Fruit fly (Drosophila melanogaster) whole organism, embryonic: Measurements from ENCODE around the gene LysRS.

Experiments
- Abd-B ChIP-seq: fragments of 200-800 bp; sonication (Bioruptor generic); optimal IDR thresholded peaks from 2 replicates; lab custom pipeline; 2018; ENCODE audit warnings: missing biosample characterization, mild to moderate bottlenecking, missing genetic modification characterization, moderate library complexity
- B-H2 ChIP-seq: fragments of 200-800 bp; sonication (Bioruptor generic); optimal IDR thresholded peaks from 2 replicates; lab custom pipeline; 2018; ENCODE audit warnings: missing biosample characterization, mild to moderate bottlenecking, missing genetic modification characterization
- Bgb ChIP-seq: fragments of 200-800 bp; sonication (Bioruptor generic); IDR thresholded peaks from 2 replicates; pipeline ENCODE4 v1.3.6; 2022; ENCODE audit warnings: missing biosample characterization, missing genetic modification characterization; ENCODE audit not compliant: partially characterized antibody
- BtbVII ChIP-seq: fragments of 200-800 bp; sonication (Bioruptor generic); optimal IDR thresholded peaks from 3 replicates; lab custom pipeline; 2017; ENCODE audit warnings: missing biosample characterization, mild to moderate bottlenecking, missing genetic modification characterization
- CG11456 ChIP-seq: fragments of 200-800 bp; sonication (Bioruptor generic); IDR thresholded peaks from 3 replicates; pipeline ENCODE4 v1.3.6; 2022; ENCODE audit warnings: missing biosample characterization, missing genetic modification characterization
- CG12391 ChIP-seq: fragments of 200-800 bp; sonication (Bioruptor generic); optimal IDR thresholded peaks from 3 replicates; lab custom pipeline; 2018; ENCODE audit warnings: missing biosample characterization, mild to moderate bottlenecking, missing genetic modification characterization, moderate library complexity
- CG13894 ChIP-seq: fragments of 200-800 bp; sonication (Bioruptor generic); optimal IDR thresholded peaks from 3 replicates; lab custom pipeline; 2018; ENCODE audit warnings: missing biosample characterization, mild to moderate bottlenecking, missing genetic modification characterization, moderate library complexity
- CG14860 ChIP-seq: fragments of 200-800 bp; sonication (Bioruptor generic); IDR thresholded peaks from 3 replicates; pipeline ENCODE4 v1.3.6; 2022; ENCODE audit warnings: missing biosample characterization, missing genetic modification characterization; ENCODE audit not compliant: partially characterized antibody
- CG16813 ChIP-seq: fragments of 200-800 bp; sonication (Bioruptor generic); IDR thresholded peaks from 3 replicates; pipeline ENCODE4 v1.3.6; 2022; ENCODE audit warnings: missing biosample characterization, missing genetic modification characterization; ENCODE audit not compliant: partially characterized antibody
- CG17186 ChIP-seq: fragments of 200-800 bp; sonication (Bioruptor generic); optimal IDR thresholded peaks from 3 replicates; lab custom pipeline; 2017; ENCODE audit warnings: missing biosample characterization, missing genetic modification reagents, missing genetic modification characterization
- CG17829 ChIP-seq: fragments of 200-800 bp; optimal IDR thresholded peaks from 2 replicates; lab custom pipeline; 2019; ENCODE audit warnings: missing biosample characterization, mild to moderate bottlenecking, missing genetic modification characterization, moderate library complexity
- CG18619 ChIP-seq: fragments of 200-800 bp; sonication (Bioruptor generic); optimal IDR thresholded peaks from 3 replicates; lab custom pipeline; 2017; ENCODE audit warnings: missing biosample characterization, mild to moderate bottlenecking, missing genetic modification characterization
- CG2120 ChIP-seq: fragments of 200-800 bp; sonication (Bioruptor generic); optimal IDR thresholded peaks from 3 replicates; lab custom pipeline; 2016; ENCODE audit warnings: missing biosample characterization, missing genetic modification characterization
- CG2129 ChIP-seq: fragments of 200-800 bp; sonication (Bioruptor generic); IDR thresholded peaks from 2 replicates; pipeline ENCODE4 v1.3.6; 2022; ENCODE audit warnings: missing biosample characterization, missing genetic modification characterization; ENCODE audit not compliant: partially characterized antibody
- CG3065 ChIP-seq: fragments of 200-800 bp; sonication (Bioruptor generic); optimal IDR thresholded peaks from 2 replicates; lab custom pipeline; 2016; ENCODE audit warnings: missing biosample characterization, missing genetic modification characterization
- CG31441 ChIP-seq: fragments of 200-800 bp; sonication (Bioruptor generic); IDR thresholded peaks from 2 replicates; pipeline ENCODE4 v1.3.6; 2022; ENCODE audit warnings: missing biosample characterization, missing genetic modification characterization
- CG34224 ChIP-seq: fragments of 200-800 bp; sonication (Bioruptor generic); IDR thresholded peaks from 3 replicates; pipeline ENCODE4 v1.3.6; 2022; ENCODE audit warnings: missing biosample characterization, missing genetic modification characterization; ENCODE audit not compliant: partially characterized antibody
- CG34376 ChIP-seq: fragments of 200-800 bp; sonication (Bioruptor generic); optimal IDR thresholded peaks from 2 replicates; lab custom pipeline; 2018; ENCODE audit warnings: missing biosample characterization, mild to moderate bottlenecking, missing genetic modification characterization
- CG3995 ChIP-seq: fragments of 200-800 bp; sonication (Bioruptor generic); optimal IDR thresholded peaks from 3 replicates; lab custom pipeline; 2016; ENCODE audit warnings: missing biosample characterization, missing genetic modification characterization
- CG42726 ChIP-seq: fragments of 200-800 bp; sonication (Bioruptor generic); IDR thresholded peaks from 2 replicates; pipeline ENCODE4 v1.3.6; 2022; ENCODE audit warnings: missing biosample characterization, missing genetic modification characterization; ENCODE audit not compliant: partially characterized antibody
- CG4360 ChIP-seq: fragments of 200-800 bp; sonication (Bioruptor generic); IDR thresholded peaks from 2 replicates; pipeline ENCODE4 v1.3.6; 2022; ENCODE audit warnings: missing biosample characterization, missing genetic modification characterization
- CG6791 ChIP-seq: fragments of 200-800 bp; sonication (Bioruptor generic); IDR thresholded peaks from 3 replicates; pipeline ENCODE4 v1.3.6; 2022; ENCODE audit warnings: missing biosample characterization, missing genetic modification characterization; ENCODE audit not compliant: partially characterized antibody
- CoRest ChIP-seq: fragments of 200-800 bp; sonication (Bioruptor generic); optimal IDR thresholded peaks from 3 replicates; lab custom pipeline; 2018; ENCODE audit warnings: missing biosample characterization, mild to moderate bottlenecking, missing genetic modification characterization, moderate library complexity
- E2f2 ChIP-seq: fragments of 200-800 bp; sonication (Bioruptor generic); IDR thresholded peaks from 2 replicates; pipeline ENCODE4 v1.3.6; 2022; ENCODE audit warnings: missing biosample characterization, missing genetic modification characterization
- HLH4C ChIP-seq: fragments of 200-800 bp; sonication (Bioruptor generic); IDR thresholded peaks from 3 replicates; pipeline ENCODE4 v1.3.6; 2022; ENCODE audit warnings: missing biosample characterization, missing genetic modification characterization; ENCODE audit not compliant: partially characterized antibody
- Hand ChIP-seq: fragments of 200-800 bp; sonication (Bioruptor generic); optimal IDR thresholded peaks from 2 replicates; lab custom pipeline; 2017; ENCODE audit warnings: mild to moderate bottlenecking, missing biosample characterization, missing genetic modification reagents, missing genetic modification characterization
- Hey ChIP-seq: fragments of 200-800 bp; sonication (Bioruptor generic); optimal IDR thresholded peaks from 3 replicates; lab custom pipeline; 2018; ENCODE audit warnings: missing biosample characterization, mild to moderate bottlenecking, missing genetic modification characterization
- Lhr ChIP-seq: fragments of 200-800 bp; sonication (Bioruptor generic); optimal IDR thresholded peaks from 3 replicates; lab custom pipeline; 2017; ENCODE audit warnings: mild to moderate bottlenecking, missing biosample characterization, missing genetic modification reagents, missing genetic modification characterization
- Meics ChIP-seq: fragments of 200-800 bp; sonication (Bioruptor generic); optimal IDR thresholded peaks from 2 replicates; lab custom pipeline; 2017; ENCODE audit warnings: missing biosample characterization, mild to moderate bottlenecking, missing genetic modification characterization
- Sox100B ChIP-seq: fragments of 200-800 bp; sonication (Bioruptor generic); optimal IDR thresholded peaks from 3 replicates; lab custom pipeline; 2018; ENCODE audit warnings: missing biosample characterization, mild to moderate bottlenecking, missing genetic modification characterization
- ato ChIP-seq: fragments of 200-800 bp; sonication (Bioruptor generic); IDR thresholded peaks from 2 replicates; pipeline ENCODE4 v1.3.6; 2022; ENCODE audit warnings: missing biosample characterization, missing genetic modification characterization; ENCODE audit not compliant: partially characterized antibody
- bbx ChIP-seq: fragments of 200-800 bp; sonication (Bioruptor generic); IDR thresholded peaks from 2 replicates; pipeline ENCODE4 v1.3.6; 2022; ENCODE audit warnings: missing biosample characterization, missing genetic modification characterization; ENCODE audit not compliant: partially characterized antibody
- cg ChIP-seq: fragments of 200-800 bp; sonication (Bioruptor generic); optimal IDR thresholded peaks from 3 replicates; lab custom pipeline; 2019; ENCODE audit warnings: missing biosample characterization, mild to moderate bottlenecking, missing genetic modification characterization, moderate library complexity
- ci ChIP-seq: fragments of 200-800 bp; sonication (Bioruptor generic); IDR thresholded peaks from 3 replicates; pipeline ENCODE4 v1.3.6; 2022; ENCODE audit warnings: missing biosample characterization, missing genetic modification characterization
- crol ChIP-seq: fragments of 200-800 bp; sonication (Bioruptor generic); IDR thresholded peaks from 2 replicates; pipeline ENCODE4 v1.3.6; 2022; ENCODE audit warnings: missing biosample characterization, missing genetic modification characterization
- eve ChIP-seq, 2 experiments: fragments of >200 bp; optimal IDR thresholded peaks; 2 replicates each; lab custom pipeline; 2017; ENCODE audit warnings: missing biosample characterization in 2 of 2, missing genetic modification characterization in 2 of 2
- exex ChIP-seq: fragments of 200-800 bp; sonication (Bioruptor generic); optimal IDR thresholded peaks from 4 replicates; lab custom pipeline; 2018; ENCODE audit warnings: missing biosample characterization, mild to moderate bottlenecking, missing genetic modification characterization, moderate library complexity
- lola ChIP-seq, 3 experiments: fragments of >200 bp in 2 of 3; fragments of 200-800 bp in 1 of 3; sonication (Bioruptor generic) in 1 of 3; optimal IDR thresholded peaks; 2 replicates each; lab custom pipeline; 2017 to 2019; ENCODE audit warnings: missing biosample characterization in 3 of 3, missing genetic modification characterization in 3 of 3, mild to moderate bottlenecking in 1 of 3, moderate library complexity in 1 of 3
- pita ChIP-seq: fragments of 200-800 bp; sonication (Bioruptor generic); optimal IDR thresholded peaks from 2 replicates; lab custom pipeline; 2017; ENCODE audit warnings: missing biosample characterization, mild to moderate bottlenecking, missing genetic modification characterization
- sc ChIP-seq, 3 experiments: fragments of >200 bp in 2 of 3; fragments of 200-800 bp in 1 of 3; sonication (Bioruptor generic) in 1 of 3; optimal IDR thresholded peaks; 2 replicates in 2 of 3; 3 replicates in 1 of 3; lab custom pipeline; 2017; ENCODE audit warnings: mild to moderate bottlenecking in 1 of 3, missing biosample characterization in 1 of 3, missing genetic modification characterization in 1 of 3, missing genetic modification reagents in 1 of 3
- sens ChIP-seq: fragments of 200-800 bp; sonication (Bioruptor generic); peaks from one replicate; lab custom pipeline; 2016; ENCODE audit warnings: missing biosample characterization, missing genetic modification characterization
- shn ChIP-seq: fragments of 200-800 bp; sonication (Bioruptor generic); optimal IDR thresholded peaks from 3 replicates; lab custom pipeline; 2016; ENCODE audit warnings: missing biosample characterization, missing genetic modification characterization
- sr ChIP-seq: fragments of 200-800 bp; sonication (Bioruptor generic); IDR thresholded peaks from 3 replicates; pipeline ENCODE4 v1.3.6; 2022; ENCODE audit warnings: missing biosample characterization, missing genetic modification characterization
- trem ChIP-seq: fragments of 200-800 bp; optimal IDR thresholded peaks from 3 replicates; lab custom pipeline; 2019; ENCODE audit warnings: missing biosample characterization, mild to moderate bottlenecking, missing genetic modification characterization, moderate library complexity
- tx ChIP-seq: fragments of 200-800 bp; sonication (Bioruptor generic); optimal IDR thresholded peaks from 2 replicates; lab custom pipeline; 2016; ENCODE audit warnings: missing biosample characterization, missing genetic modification characterization
- vnd ChIP-seq: fragments of 200-800 bp; sonication (Bioruptor generic); IDR thresholded peaks from 3 replicates; pipeline ENCODE4 v1.3.6; 2022; ENCODE audit warnings: missing biosample characterization, missing genetic modification characterization; ENCODE audit not compliant: partially characterized antibody

The LysRS gene

dm6 chrX:9600818-9601732, 7.6 kb downstream of the LysRS start, which contains the start of gene Gga (continued):
- TF ChIP-seq crol (GFP tag; lab: Robert Waterston, UW), result peak; percentile 88
- no peak for TF ChIP-seq pita (GFP tag; lab: Kevin White, UChicago)
- TF ChIP-seq E2f2 (GFP tag; lab: Robert Waterston, UW), result peak; percentile 69
- TF ChIP-seq Lhr, result peak; percentile 59
- no peak for TF ChIP-seq CG3065 (GFP tag; lab: Kevin White, UChicago)
- peak; percentile 5; the same call in 1 of the 3 replicates for TF ChIP-seq ci
- TF ChIP-seq ato (GFP tag; lab: Robert Waterston, UW), result peak; percentile 83
- no peak for TF ChIP-seq CG2120 (GFP tag; lab: Kevin White, UChicago)
- peak; percentile 34 for TF ChIP-seq CG17829 (tag; lab: Kevin White, UChicago)
- peak; percentile 48 for TF ChIP-seq trem (tag; lab: Kevin White, UChicago)
- TF ChIP-seq BtbVII, result no peak
- peak; percentile 50 for TF ChIP-seq Abd-B
- peak; percentile 67; the same call in 1 of the 2 replicates for TF ChIP-seq CG2129
- peak; percentile 75 for TF ChIP-seq vnd
- no peak for TF ChIP-seq tx (GFP tag; lab: Kevin White, UChicago)
- peak; percentile 95 for TF ChIP-seq CG34224
- no peak for TF ChIP-seq CG17186 (GFP tag; lab: Kevin White, UChicago)
- 0 out of 3 replicates have a peak, but pooled peaks have one; percentile 17 for TF ChIP-seq sr (GFP tag; lab: Robert Waterston, UW)
- TF ChIP-seq CG16813 (GFP tag; lab: Robert Waterston, UW), result peak; percentile 84
- peak; percentile 66 for TF ChIP-seq B-H2 (GFP tag; lab: Kevin White, UChicago)
- TF ChIP-seq HLH4C (GFP tag; lab: Robert Waterston, UW), result peak; percentile 84
- peak; percentile 79 for TF ChIP-seq CG14860 (GFP tag; lab: Robert Waterston, UW)
- no peak for TF ChIP-seq CG31441 (GFP tag; lab: Robert Waterston, UW)
- TF ChIP-seq CG13894, result peak; percentile 10
- TF ChIP-seq shn, result no peak
- TF ChIP-seq CG3995, result no peak
- TF ChIP-seq Sox100B (GFP tag; lab: Kevin White, UChicago), result no peak
- TF ChIP-seq Meics (GFP tag; lab: Kevin White, UChicago), result no peak
- peak; percentile 54 for TF ChIP-seq cg
- no peak for TF ChIP-seq sens (GFP tag; lab: Kevin White, UChicago)
- TF ChIP-seq lola (GFP tag; optimal IDR thresholded peaks at IDR 0.05; lab: Kevin White, UChicago), result no peak
- TF ChIP-seq eve (GFP tag; optimal IDR thresholded peaks at IDR 0.05; lab: Kevin White, UChicago), result no peak
- peak; percentile 93 for TF ChIP-seq Bgb (GFP tag; lab: Robert Waterston, UW)
- TF ChIP-seq CG34376 (GFP tag; lab: Kevin White, UChicago), result no peak
- no peak for TF ChIP-seq CG12391 (tag; lab: Kevin White, UChicago)
- peak; percentile 94 for TF ChIP-seq bbx (GFP tag; lab: Robert Waterston, UW)
- TF ChIP-seq CG18619, result no peak
- no peak for TF ChIP-seq CG11456 (GFP tag; lab: Robert Waterston, UW)
- TF ChIP-seq Hand (GFP tag; lab: Kevin White, UChicago), result no peak
- TF ChIP-seq Hey (tag; lab: Kevin White, UChicago), result peak; percentile 78
- peak; percentile 57 for TF ChIP-seq exex (tag; lab: Kevin White, UChicago)
- peak; percentile 91 for TF ChIP-seq CG4360 (GFP tag; lab: Robert Waterston, UW)
- peak; percentile 7 for TF ChIP-seq CoRest
- peak; percentile 93 for TF ChIP-seq CG6791 (GFP tag; lab: Robert Waterston, UW)
- TF ChIP-seq CG42726 (GFP tag; lab: Robert Waterston, UW), result peak; percentile 92
- no peak for TF ChIP-seq sc (optimal IDR thresholded peaks at IDR 0.05; lab: Kevin White, UChicago)
- TF ChIP-seq sc (GFP tag; optimal IDR thresholded peaks at IDR 0.05; lab: Kevin White, UChicago), result no peak
